Worm (Caenorhabditis elegans) whole organism, young adult: ENCODE data around the gene swan-2.

Experiments used
- B0336.3 ChIP-seq: fragments of 200-800 bp; sonication (Bioruptor generic); IDR thresholded peaks from 2 replicates; pipeline ENCODE4 v1.3.6; 2022; ENCODE audit warnings: missing genetic modification characterization, missing compliant biosample characterization
- C06A6.2 ChIP-seq: fragments of 200-800 bp; sonication (Bioruptor generic); conservative IDR thresholded peaks from 2 replicates; pipeline ENCODE4 v1.3.6; 2022; ENCODE audit warnings: missing genetic modification characterization, missing compliant biosample characterization
- C17E4.6 ChIP-seq: fragments of 200-800 bp; sonication (Bioruptor generic); IDR thresholded peaks from 2 replicates; pipeline ENCODE4 v1.3.6; 2022; ENCODE audit warnings: missing genetic modification reagents, missing genetic modification characterization, missing compliant biosample characterization
- F57C9.4 ChIP-seq: sonication (generic microtip); optimal IDR thresholded peaks from 2 replicates; lab custom pipeline; 2017; ENCODE audit warnings: mild to moderate bottlenecking, missing genetic modification characterization, missing compliant biosample characterization
- K11D2.4 ChIP-seq: fragments of 200-800 bp; sonication (Bioruptor generic); IDR thresholded peaks from 2 replicates; pipeline ENCODE4 v1.3.6; 2022; ENCODE audit warnings: missing genetic modification reagents, missing genetic modification characterization, missing compliant biosample characterization
- ZK185.1 ChIP-seq: sonication (generic microtip); optimal IDR thresholded peaks from 2 replicates; lab custom pipeline; 2016; ENCODE audit warnings: mild to moderate bottlenecking, missing genetic modification characterization, missing compliant biosample characterization; ENCODE audit not compliant: poor library complexity, severe bottlenecking
- aptf-2 ChIP-seq: fragments of 200-800 bp; sonication (Bioruptor generic); conservative IDR thresholded peaks from 2 replicates; pipeline ENCODE4 v1.3.6; 2022; ENCODE audit warnings: missing genetic modification reagents, missing genetic modification characterization, missing compliant biosample characterization
- athp-1 ChIP-seq: sonication (generic microtip); optimal IDR thresholded peaks from 2 replicates; lab custom pipeline; 2017; ENCODE audit warnings: mild to moderate bottlenecking, missing genetic modification characterization, missing compliant biosample characterization
- attf-3 ChIP-seq: fragments of 200-800 bp; sonication (Bioruptor generic); conservative IDR thresholded peaks from 2 replicates; pipeline ENCODE4 v1.3.6; 2022; ENCODE audit warnings: missing genetic modification reagents, missing genetic modification characterization, missing compliant biosample characterization
- attf-6 ChIP-seq: fragments of 200-800 bp; sonication (Bioruptor generic); IDR thresholded peaks from 2 replicates; pipeline ENCODE4 v1.3.6; 2022; ENCODE audit warnings: missing genetic modification reagents, missing genetic modification characterization, missing compliant biosample characterization
- bed-2 ChIP-seq: fragments of 200-800 bp; sonication (Bioruptor generic); IDR thresholded peaks from 2 replicates; pipeline ENCODE4 v1.3.6; 2022; ENCODE audit warnings: missing genetic modification reagents, missing genetic modification characterization, missing compliant biosample characterization
- cebp-1 ChIP-seq, 2 experiments: fragments of 200-800 bp in 1 of 2; sonication (Bioruptor generic) in 1 of 2; sonication (generic microtip) in 1 of 2; IDR thresholded peaks in 1 of 2; optimal IDR thresholded peaks in 1 of 2; 2 replicates each; pipeline versions ENCODE4 v1.3.6 to Lab custom; 2017 to 2022; ENCODE audit warnings: missing compliant biosample characterization in 2 of 2, missing genetic modification characterization in 2 of 2, mild to moderate bottlenecking in 1 of 2, missing genetic modification reagents in 1 of 2, moderate library complexity in 1 of 2
- ceh-27 ChIP-seq: fragments of 200-800 bp; sonication (Bioruptor generic); optimal IDR thresholded peaks from 2 replicates; lab custom pipeline; 2018; ENCODE audit warnings: mild to moderate bottlenecking, missing genetic modification characterization, moderate library complexity, missing compliant biosample characterization
- ceh-91 ChIP-seq: fragments of 200-800 bp; sonication (Bioruptor generic); IDR thresholded peaks from 2 replicates; pipeline ENCODE4 v1.3.6; 2022; ENCODE audit warnings: missing genetic modification reagents, missing genetic modification characterization, missing compliant biosample characterization
- chd-7 ChIP-seq: sonication (generic microtip); optimal IDR thresholded peaks from 2 replicates; lab custom pipeline; 2016; ENCODE audit warnings: mild to moderate bottlenecking, missing genetic modification characterization, moderate library complexity, missing compliant biosample characterization
- dox-1 ChIP-seq: fragments of 200-800 bp; sonication (Bioruptor generic); IDR thresholded peaks from 2 replicates; pipeline ENCODE4 v1.3.6; 2022; ENCODE audit warnings: missing genetic modification reagents, missing genetic modification characterization, missing compliant biosample characterization
- dpff-1 ChIP-seq: sonication (generic microtip); optimal IDR thresholded peaks from 2 replicates; lab custom pipeline; 2017; ENCODE audit warnings: mild to moderate bottlenecking, missing genetic modification characterization, missing compliant biosample characterization
- dpl-1 ChIP-seq: fragments of 150-350 bp; optimal IDR thresholded peaks from 2 replicates; lab custom pipeline; 2014; ENCODE audit warnings: missing biosample characterization, missing genetic modification reagents, missing genetic modification characterization
- efl-1 ChIP-seq: fragments of 150-350 bp; optimal IDR thresholded peaks from 2 replicates; lab custom pipeline; 2014; ENCODE audit warnings: missing biosample characterization, missing genetic modification reagents, missing genetic modification characterization
- ekl-4 ChIP-seq: fragments of 200-800 bp; sonication (Bioruptor generic); IDR thresholded peaks from 2 replicates; pipeline ENCODE4 v1.3.6; 2022; ENCODE audit warnings: missing genetic modification reagents, missing genetic modification characterization, missing compliant biosample characterization
- fkh-3 ChIP-seq: sonication (generic microtip); optimal IDR thresholded peaks from 2 replicates; lab custom pipeline; 2016; ENCODE audit warnings: mild to moderate bottlenecking, missing genetic modification characterization, missing compliant biosample characterization
- him-1 ChIP-seq: sonication (generic microtip); optimal IDR thresholded peaks from 2 replicates; lab custom pipeline; 2016; ENCODE audit warnings: missing genotype, missing genetic modification reagents, missing genetic modification characterization, missing compliant biosample characterization
- hrde-1 ChIP-seq: sonication (generic microtip); optimal IDR thresholded peaks from 2 replicates; lab custom pipeline; 2016; ENCODE audit warnings: missing genetic modification characterization, mild to moderate bottlenecking, missing compliant biosample characterization, moderate library complexity, missing genotype, missing genetic modification reagents, borderline replicate concordance
- hsf-1 ChIP-seq: fragments of 200-800 bp; sonication (Bioruptor generic); IDR thresholded peaks from 2 replicates; pipeline ENCODE4 v1.3.6; 2022; ENCODE audit warnings: missing genetic modification reagents, missing genetic modification characterization, missing compliant biosample characterization
- let-526 ChIP-seq: fragments of 200-800 bp; sonication (Bioruptor generic); IDR thresholded peaks from 2 replicates; pipeline ENCODE4 v1.3.6; 2022; ENCODE audit warnings: missing genetic modification reagents, missing genetic modification characterization, missing compliant biosample characterization
- lin-40 ChIP-seq: sonication (generic microtip); optimal IDR thresholded peaks from 2 replicates; lab custom pipeline; 2016; ENCODE audit warnings: missing genetic modification characterization, mild to moderate bottlenecking, missing compliant biosample characterization, missing genotype, missing genetic modification reagents
- lir-1 ChIP-seq: fragments of 200-800 bp; sonication (Bioruptor generic); conservative IDR thresholded peaks from 2 replicates; pipeline ENCODE4 v1.3.6; 2022; ENCODE audit warnings: missing genetic modification reagents, missing genetic modification characterization, missing compliant biosample characterization
- madf-6 ChIP-seq: fragments of 200-800 bp; sonication (Bioruptor generic); IDR thresholded peaks from 2 replicates; pipeline ENCODE4 v1.3.6; 2022; ENCODE audit warnings: missing genetic modification reagents, missing genetic modification characterization, missing compliant biosample characterization
- mel-28 ChIP-seq: sonication (generic microtip); optimal IDR thresholded peaks from 2 replicates; lab custom pipeline; 2016; ENCODE audit warnings: borderline replicate concordance, mild to moderate bottlenecking, missing genetic modification characterization, missing compliant biosample characterization
- mxl-1 ChIP-seq: sonication (generic microtip); optimal IDR thresholded peaks from 2 replicates; lab custom pipeline; 2016; ENCODE audit warnings: missing genetic modification characterization, missing compliant biosample characterization
- nfya-1 ChIP-seq: sonication (generic microtip); optimal IDR thresholded peaks from 2 replicates; lab custom pipeline; 2017; ENCODE audit warnings: antibody characterized with exemption, missing compliant biosample characterization, missing genetic modification characterization, borderline replicate concordance; ENCODE audit not compliant: insufficient read depth
- nfya-2 ChIP-seq: fragments of 200-800 bp; sonication (Bioruptor generic); IDR thresholded peaks from 2 replicates; pipeline ENCODE4 v1.3.6; 2022; ENCODE audit warnings: missing genetic modification reagents, missing genetic modification characterization, missing compliant biosample characterization
- nfyb-1 ChIP-seq: fragments of 200-800 bp; sonication (Bioruptor generic); IDR thresholded peaks from 2 replicates; pipeline ENCODE4 v1.3.6; 2022; ENCODE audit warnings: missing genetic modification reagents, missing genetic modification characterization, missing compliant biosample characterization
- nhr-120 ChIP-seq: fragments of 200-800 bp; sonication (Bioruptor generic); IDR thresholded peaks from 2 replicates; pipeline ENCODE4 v1.3.6; 2022; ENCODE audit warnings: missing genetic modification characterization, missing compliant biosample characterization
- nhr-179 ChIP-seq: sonication (generic microtip); optimal IDR thresholded peaks from 2 replicates; lab custom pipeline; 2016; ENCODE audit warnings: mild to moderate bottlenecking, missing genetic modification characterization, missing compliant biosample characterization
- nhr-90 ChIP-seq: sonication (generic microtip); optimal IDR thresholded peaks from 2 replicates; lab custom pipeline; 2016; ENCODE audit warnings: missing genotype, mild to moderate bottlenecking, missing genetic modification characterization, missing compliant biosample characterization
- pbrm-1 ChIP-seq: fragments of 200-800 bp; sonication (Bioruptor generic); IDR thresholded peaks from 2 replicates; pipeline ENCODE4 v1.3.6; 2022; ENCODE audit warnings: missing genetic modification reagents, missing genetic modification characterization, missing compliant biosample characterization
- unc-130 ChIP-seq: sonication (generic microtip); optimal IDR thresholded peaks from 2 replicates; lab custom pipeline; 2016; ENCODE audit warnings: missing genetic modification reagents, missing genetic modification characterization, missing compliant biosample characterization
- unc-62 ChIP-seq: fragments of 150-350 bp; optimal IDR thresholded peaks from 2 replicates; lab custom pipeline; 2014; ENCODE audit warnings: missing biosample characterization, missing genetic modification reagents, missing genetic modification characterization
- zim-3 ChIP-seq: sonication (generic microtip); optimal IDR thresholded peaks from 2 replicates; lab custom pipeline; 2017; ENCODE audit warnings: mild to moderate bottlenecking, missing genetic modification characterization, moderate library complexity, missing compliant biosample characterization
- ztf-26 ChIP-seq: sonication (generic microtip); optimal IDR thresholded peaks from 2 replicates; lab custom pipeline; 2017; ENCODE audit warnings: missing genetic modification characterization, missing compliant biosample characterization
- ztf-3 ChIP-seq: fragments of 200-800 bp; sonication (Bioruptor generic); optimal IDR thresholded peaks from 2 replicates; lab custom pipeline; 2018; ENCODE audit warnings: mild to moderate bottlenecking, missing genetic modification characterization, missing compliant biosample characterization

swan-2 gene

DNA sequence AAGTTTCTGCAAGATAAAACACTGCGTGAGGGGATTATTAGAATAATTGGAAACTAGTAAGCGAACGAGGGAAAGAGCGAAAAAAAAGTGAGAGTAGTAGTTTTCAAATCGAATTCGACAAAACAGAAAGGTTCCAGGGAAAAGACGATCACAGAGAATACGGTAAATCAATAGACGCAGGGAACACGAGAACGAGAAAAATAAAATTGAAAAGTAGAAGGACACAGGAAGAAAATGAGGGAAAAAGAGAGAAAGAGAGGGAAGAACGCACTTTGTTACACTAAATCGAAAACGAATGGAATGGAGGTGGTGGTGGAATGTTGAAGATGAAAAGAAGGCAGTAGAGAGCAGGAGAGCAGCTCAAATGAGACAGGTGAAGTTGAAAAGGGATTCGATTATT is 3.2 kb upstream of the swan-2 start, which contains the start of gene swan-1:
Gene swan-1 (minus strand): TSS at position 6 of the 400 bp plus-strand sequence.
- TF ChIP-seq lir-1 (GFP tag; lab: Robert Waterston, UW) (no peak), ekl-4 (GFP tag; lab: Robert Waterston, UW) (0 out of 2 replicates have a peak, but pooled peaks have one; percentile 29)

DNA sequence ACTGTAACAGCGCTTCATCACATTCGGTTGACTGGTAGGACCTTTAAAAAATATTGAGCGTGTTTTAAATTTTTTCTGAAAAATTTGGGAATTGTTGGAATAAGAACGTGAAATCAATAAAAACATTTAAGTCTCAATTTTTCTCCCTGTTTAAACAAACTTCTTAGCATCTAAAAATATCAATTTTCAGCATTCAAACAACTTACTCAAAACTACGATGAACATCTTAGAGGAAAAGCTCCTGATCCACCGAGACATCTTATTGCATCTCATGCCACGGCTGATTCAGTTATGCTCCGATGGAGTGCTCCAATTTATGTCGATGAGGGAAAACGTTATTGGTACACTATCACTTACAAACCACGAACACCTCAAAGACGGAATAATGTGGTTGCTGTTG is 4.9 kb downstream of the swan-2 start:
- TF ChIP-seq nhr-179 (tag; lab: Kevin White, UChicago) (no peak), aptf-2 (GFP tag; lab: Robert Waterston, UW) (no peak), attf-6 (GFP tag; lab: Robert Waterston, UW) (no peak), nfya-2 (GFP tag; lab: Robert Waterston, UW) (no peak), him-1 (tag; lab: Kevin White, UChicago) (no peak), C17E4.6 (no peak), mxl-1 (tag; lab: Kevin White, UChicago) (no peak), hsf-1 (GFP tag; lab: Robert Waterston, UW) (no peak), zim-3 (tag; lab: Kevin White, UChicago) (no peak), chd-7 (tag; lab: Kevin White, UChicago) (no peak), let-526 (no peak), hrde-1 (no peak), ztf-3 (GFP tag; lab: Kevin White, UChicago) (no peak), mel-28 (no peak), lin-40 (tag; lab: Kevin White, UChicago) (no peak), athp-1 (tag; lab: Kevin White, UChicago) (no peak), pbrm-1 (GFP tag; lab: Robert Waterston, UW) (no peak), dpl-1 (no peak), efl-1 (no peak)

DNA sequence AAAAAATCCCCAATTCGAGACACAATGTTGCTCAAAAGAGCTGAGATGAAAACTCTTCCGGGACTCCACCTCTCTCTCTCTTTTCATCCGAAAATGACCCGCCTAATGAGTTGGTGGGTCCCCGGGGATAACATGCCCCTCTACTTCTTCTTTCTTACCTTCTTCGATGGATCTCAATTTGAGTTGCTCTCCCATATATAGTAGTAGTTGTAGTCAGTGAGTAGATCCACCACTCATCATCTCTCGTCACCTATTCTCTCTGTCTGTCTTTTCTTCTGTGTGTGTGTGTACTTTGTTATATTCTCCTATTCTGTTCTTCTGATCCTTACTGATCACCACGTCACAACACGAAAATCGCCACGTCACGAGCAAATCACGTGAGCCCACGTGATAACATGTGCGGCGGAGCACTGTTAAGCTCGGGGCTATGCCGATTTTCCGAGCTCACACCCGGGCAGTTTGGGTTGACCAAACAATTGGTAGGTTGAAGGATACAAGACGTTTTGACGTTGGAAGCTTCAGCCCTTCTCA is 7.8 kb downstream of the swan-2 start, which contains the start of gene twk-32:
Gene twk-32 (plus strand): TSS at position 396 of the 531 bp plus-strand sequence.
- TF ChIP-seq F57C9.4 (tag; lab: Kevin White, UChicago) (no peak), dpff-1 (tag; lab: Kevin White, UChicago) (peak; percentile 24), fkh-3 (tag; lab: Kevin White, UChicago) (no peak), K11D2.4 (GFP tag; lab: Robert Waterston, UW) (0 out of 2 replicates have a peak, but pooled peaks have one; percentile 15), unc-62 (no peak), nhr-120 (GFP tag; lab: Robert Waterston, UW) (no peak), nfyb-1 (peak; percentile 60; the same call in 1 of the 2 replicates), pbrm-1 (GFP tag; lab: Robert Waterston, UW) (0 out of 2 replicates have a peak, but pooled peaks have one; percentile 8), cebp-1 (GFP tag; IDR thresholded peaks at IDR 0.05; lab: Robert Waterston, UW) (no peak), cebp-1 (tag; optimal IDR thresholded peaks at IDR 0.05; lab: Kevin White, UChicago) (peak; percentile 51), bed-2 (GFP tag; lab: Robert Waterston, UW) (no peak), unc-130 (no peak), madf-6 (GFP tag; lab: Robert Waterston, UW) (0 out of 2 replicates have a peak, but pooled peaks have one; percentile 3), attf-3 (GFP tag; lab: Robert Waterston, UW) (no peak), nhr-90 (tag; lab: Kevin White, UChicago) (no peak), ekl-4 (GFP tag; lab: Robert Waterston, UW) (0 out of 2 replicates have a peak, but pooled peaks have one; percentile 29), ZK185.1 (no peak), chd-7 (tag; lab: Kevin White, UChicago) (peak; percentile 31), ceh-27 (no peak), dox-1 (GFP tag; lab: Robert Waterston, UW) (peak; percentile 31; the same call in 1 of the 2 replicates), ceh-91 (GFP tag; lab: Robert Waterston, UW) (no peak), B0336.3 (GFP tag; lab: Robert Waterston, UW) (peak; percentile 58), C06A6.2 (GFP tag; lab: Robert Waterston, UW) (0 out of 2 replicates have a peak, but pooled peaks have one; percentile 9), nfya-1 (tag; lab: Kevin White, UChicago) (no peak), ztf-26 (tag; lab: Kevin White, UChicago) (peak; percentile 23)
